Worm (Caenorhabditis elegans) whole organism, young adult: ENCODE results near the gene F09G8.10.

Experiments
- F33H1.4 ChIP-seq: fragments of 200-800 bp; sonication (Bioruptor generic); IDR thresholded peaks from 2 replicates; pipeline ENCODE4 v1.3.6; 2022; ENCODE audit warnings: missing genetic modification reagents, missing genetic modification characterization, missing compliant biosample characterization
- atf-7 ChIP-seq: sonication (generic microtip); optimal IDR thresholded peaks from 2 replicates; lab custom pipeline; 2017; ENCODE audit warnings: mild to moderate bottlenecking, missing genetic modification characterization, missing compliant biosample characterization
- ceh-100 ChIP-seq: fragments of 200-800 bp; sonication (Bioruptor generic); IDR thresholded peaks from 2 replicates; pipeline ENCODE4 v1.3.6; 2022; ENCODE audit warnings: missing genetic modification reagents, missing genetic modification characterization, missing compliant biosample characterization
- lag-1 ChIP-seq: fragments of 200-800 bp; sonication (Bioruptor generic); IDR thresholded peaks from 2 replicates; pipeline ENCODE4 v1.3.6; 2022; ENCODE audit warnings: missing genetic modification reagents, missing genetic modification characterization, missing compliant biosample characterization
- madf-8 ChIP-seq: fragments of 200-800 bp; sonication (Bioruptor generic); conservative IDR thresholded peaks from 2 replicates; pipeline ENCODE4 v1.3.6; 2022; ENCODE audit warnings: missing genetic modification reagents, missing genetic modification characterization, missing compliant biosample characterization
- nhr-90 ChIP-seq: sonication (generic microtip); optimal IDR thresholded peaks from 2 replicates; lab custom pipeline; 2016; ENCODE audit warnings: missing genotype, mild to moderate bottlenecking, missing genetic modification characterization, missing compliant biosample characterization
- repo-1 ChIP-seq: sonication (generic microtip); optimal IDR thresholded peaks from 2 replicates; lab custom pipeline; 2017; ENCODE audit warnings: mild to moderate bottlenecking, missing genetic modification characterization, missing compliant biosample characterization
- snpc-3.4 ChIP-seq: sonication (generic microtip); optimal IDR thresholded peaks from 2 replicates; lab custom pipeline; 2017; ENCODE audit warnings: missing genetic modification characterization, mild to moderate bottlenecking, missing compliant biosample characterization, antibody characterized with exemption, moderate library complexity, missing genotype, missing genetic modification reagents
- unc-130 ChIP-seq: sonication (generic microtip); optimal IDR thresholded peaks from 2 replicates; lab custom pipeline; 2016; ENCODE audit warnings: missing genetic modification reagents, missing genetic modification characterization, missing compliant biosample characterization
- xnd-1 ChIP-seq: sonication (generic microtip); optimal IDR thresholded peaks from 2 replicates; lab custom pipeline; 2016; ENCODE audit warnings: missing genotype, missing genetic modification reagents, missing genetic modification characterization, missing compliant biosample characterization
- ztf-3 ChIP-seq: fragments of 200-800 bp; sonication (Bioruptor generic); optimal IDR thresholded peaks from 2 replicates; lab custom pipeline; 2018; ENCODE audit warnings: mild to moderate bottlenecking, missing genetic modification characterization, missing compliant biosample characterization
- ztf-6 ChIP-seq: fragments of 200-800 bp; sonication (Bioruptor generic); IDR thresholded peaks from 2 replicates; pipeline ENCODE4 v1.3.6; 2022; ENCODE audit warnings: missing genetic modification reagents, missing genetic modification characterization, missing compliant biosample characterization

DNA sequence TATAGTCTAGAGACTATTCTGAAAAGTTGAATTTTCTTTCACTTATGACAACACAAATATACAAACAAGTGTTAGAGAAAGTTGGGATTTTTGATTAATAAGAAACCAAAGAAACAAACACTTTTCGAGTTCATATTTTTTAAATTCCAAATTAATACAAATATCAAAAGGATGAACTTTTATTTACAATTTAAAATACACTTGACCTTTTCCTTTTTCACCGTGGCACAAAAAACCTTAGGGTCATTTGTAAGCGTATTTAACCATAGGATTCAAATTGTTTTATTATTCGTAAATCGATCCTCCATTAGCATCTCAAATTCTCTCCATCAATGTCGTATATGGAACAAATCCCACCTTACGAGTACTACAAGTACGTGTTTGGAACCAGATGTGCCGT is 36.1 kb downstream of the F09G8.10 start, which contains the start of gene C02F5.5:
- TF ChIP-seq repo-1 (tag; lab: Kevin White, UChicago) (no peak), madf-8 (GFP tag; lab: Robert Waterston, UW) (no peak), ceh-100 (GFP tag; lab: Robert Waterston, UW) (no peak), nhr-90 (no peak), xnd-1 (tag; lab: Kevin White, UChicago) (no peak), ztf-6 (GFP tag; lab: Robert Waterston, UW) (no peak), snpc-3.4 (tag; lab: Kevin White, UChicago) (no peak), ztf-3 (GFP tag; lab: Kevin White, UChicago) (no peak), lag-1 (no peak), unc-130 (GFP tag; lab: Kevin White, UChicago) (no peak), F33H1.4 (GFP tag; lab: Robert Waterston, UW) (no peak), atf-7 (no peak)
